Fruit fly (Drosophila melanogaster): ENCODE results near the gene Tps1.

Gene Tps1

dm6 chr2L:4361438-4361975, 26.6 kb upstream of the Tps1 start, which contains the start of gene Traf4:
Traf4 (plus strand) TSS chr2L:4361925.
- TF ChIP-seq psq (optimal IDR thresholded peaks at IDR 0.05) (no peak), insv (optimal IDR thresholded peaks at IDR 0.05) (no peak)

- no peak for TF ChIP-seq h (optimal IDR thresholded peaks at IDR 0.05)
These were observed 24.3 kb upstream of the Tps1 start for dm6 chr2L:4363707-4364270.

- no peak for TF ChIP-seq insv (optimal IDR thresholded peaks at IDR 0.05)
- no peak for TF ChIP-seq Sin3A (optimal IDR thresholded peaks at IDR 0.05)
- no peak for TF ChIP-seq h (optimal IDR thresholded peaks at IDR 0.05)
- no peak for TF ChIP-seq ttk (optimal IDR thresholded peaks at IDR 0.05)
- TF ChIP-seq Myc (optimal IDR thresholded peaks at IDR 0.05) = no peak
- no peak for TF ChIP-seq psq (optimal IDR thresholded peaks at IDR 0.05)
These were observed 23.2 kb upstream of the Tps1 start for dm6 chr2L:4364914-4365313.

dm6 chr2L:4365792-4366326, 22.3 kb upstream of the Tps1 start:
- no peak for TF ChIP-seq Myc (optimal IDR thresholded peaks at IDR 0.05)
- TF ChIP-seq psq (optimal IDR thresholded peaks at IDR 0.05) = no peak
- no peak for TF ChIP-seq Sin3A (optimal IDR thresholded peaks at IDR 0.05)
- no peak for TF ChIP-seq ttk (optimal IDR thresholded peaks at IDR 0.05)
- no peak for TF ChIP-seq insv (optimal IDR thresholded peaks at IDR 0.05)
- TF ChIP-seq h (optimal IDR thresholded peaks at IDR 0.05) = no peak

dm6 chr2L:4366652-4367051, 21.5 kb upstream of the Tps1 start:
- no peak for TF ChIP-seq Myc (optimal IDR thresholded peaks at IDR 0.05)
- TF ChIP-seq insv (optimal IDR thresholded peaks at IDR 0.05) = no peak
- TF ChIP-seq h (optimal IDR thresholded peaks at IDR 0.05) = no peak
- no peak for TF ChIP-seq ttk (optimal IDR thresholded peaks at IDR 0.05)
- no peak for TF ChIP-seq psq (optimal IDR thresholded peaks at IDR 0.05)
- TF ChIP-seq Sin3A (optimal IDR thresholded peaks at IDR 0.05) = no peak

- TF ChIP-seq Sin3A (optimal IDR thresholded peaks at IDR 0.05) = no peak
- no peak for TF ChIP-seq psq (optimal IDR thresholded peaks at IDR 0.05)
- TF ChIP-seq insv (optimal IDR thresholded peaks at IDR 0.05) = no peak
- no peak for TF ChIP-seq ttk (optimal IDR thresholded peaks at IDR 0.05)
- TF ChIP-seq h (optimal IDR thresholded peaks at IDR 0.05) = no peak
- TF ChIP-seq Myc (optimal IDR thresholded peaks at IDR 0.05) = no peak
These were observed 19.4 kb upstream of the Tps1 start for dm6 chr2L:4368553-4369268.

- no peak for TF ChIP-seq ttk (optimal IDR thresholded peaks at IDR 0.05)
These were observed 18.1 kb upstream of the Tps1 start for dm6 chr2L:4370007-4370521.

dm6 chr2L:4370592-4370991, 17.5 kb upstream of the Tps1 start:
- TF ChIP-seq Myc (optimal IDR thresholded peaks at IDR 0.05) (no peak), ttk (optimal IDR thresholded peaks at IDR 0.05) (no peak), h (optimal IDR thresholded peaks at IDR 0.05) (no peak), Sin3A (optimal IDR thresholded peaks at IDR 0.05) (no peak), psq (optimal IDR thresholded peaks at IDR 0.05) (no peak), insv (optimal IDR thresholded peaks at IDR 0.05) (no peak)

- TF ChIP-seq Sin3A (optimal IDR thresholded peaks at IDR 0.05) (no peak), insv (optimal IDR thresholded peaks at IDR 0.05) (no peak), Myc (optimal IDR thresholded peaks at IDR 0.05) (no peak), ttk (optimal IDR thresholded peaks at IDR 0.05) (no peak), psq (optimal IDR thresholded peaks at IDR 0.05) (no peak), h (optimal IDR thresholded peaks at IDR 0.05) (no peak)
These were observed 16.5 kb upstream of the Tps1 start for dm6 chr2L:4371516-4372136.

- TF ChIP-seq psq (optimal IDR thresholded peaks at IDR 0.05) (no peak), ttk (optimal IDR thresholded peaks at IDR 0.05) (no peak), Myc (optimal IDR thresholded peaks at IDR 0.05) (no peak), insv (optimal IDR thresholded peaks at IDR 0.05) (no peak), Sin3A (optimal IDR thresholded peaks at IDR 0.05) (no peak), h (optimal IDR thresholded peaks at IDR 0.05) (no peak)
These were observed 15.1 kb upstream of the Tps1 start for dm6 chr2L:4372802-4373570.

dm6 chr2L:4375035-4376009, 12.8 kb upstream of the Tps1 start:
- TF ChIP-seq Sin3A (optimal IDR thresholded peaks at IDR 0.05) (no peak), psq (optimal IDR thresholded peaks at IDR 0.05) (no peak), Myc (optimal IDR thresholded peaks at IDR 0.05) (no peak), insv (optimal IDR thresholded peaks at IDR 0.05) (no peak), ttk (optimal IDR thresholded peaks at IDR 0.05) (no peak), h (optimal IDR thresholded peaks at IDR 0.05) (no peak)

All from Kc167 (cell line).